Fruit fly (Drosophila melanogaster) whole organism, wandering third instar larva: ENCODE data around the gene Prp6.

Experiments
- CG9705 ChIP-seq: fragments of 200-800 bp; sonication (Bioruptor generic); optimal IDR thresholded peaks from 2 replicates; lab custom pipeline; 2018; ENCODE audit warnings: missing biosample characterization, mild to moderate bottlenecking, missing genetic modification characterization
- Jra ChIP-seq: sonication (Bioruptor generic); optimal IDR thresholded peaks from 2 replicates; lab custom pipeline; 2016; ENCODE audit warnings: missing biosample characterization, missing genetic modification characterization
- Myc ChIP-seq: fragments of >200 bp; optimal IDR thresholded peaks from 2 replicates; lab custom pipeline; 2017
- N ChIP-seq: fragments of >200 bp; optimal IDR thresholded peaks from 2 replicates; lab custom pipeline; 2018; ENCODE audit warnings: missing biosample characterization, missing external identifiers, missing genetic modification characterization
- br ChIP-seq: fragments of 200-800 bp; sonication (Bioruptor generic); optimal IDR thresholded peaks from 2 replicates; lab custom pipeline; 2016; ENCODE audit warnings: missing biosample characterization, missing genetic modification characterization
- dl ChIP-seq, 2 experiments: fragments of 175-275, 200-275 bp in 1 of 2; fragments of 200-275 bp in 1 of 2; sonication (Bioruptor generic); optimal IDR thresholded peaks; lab custom pipeline; 2018; ENCODE audit warnings: mild to moderate bottlenecking in 2 of 2, missing biosample characterization in 2 of 2, missing genetic modification characterization in 2 of 2, moderate library complexity in 2 of 2; ENCODE audit not compliant: partially characterized antibody in 2 of 2, insufficient read depth in 1 of 2
- dmrt93B ChIP-seq: fragments of 200-800 bp; sonication (Bioruptor generic); optimal IDR thresholded peaks from 2 replicates; lab custom pipeline; 2018; ENCODE audit warnings: missing biosample characterization, mild to moderate bottlenecking, missing genetic modification characterization
- ey ChIP-seq: fragments of 200-800 bp; sonication (Bioruptor generic); optimal IDR thresholded peaks from 2 replicates; lab custom pipeline; 2016; ENCODE audit warnings: missing biosample characterization, missing genetic modification characterization
- foxo ChIP-seq, 2 experiments: fragments of 200-800 bp; sonication (Bioruptor generic); optimal IDR thresholded peaks; 2 replicates in 1 of 2; 3 replicates in 1 of 2; lab custom pipeline; 2016 to 2017; ENCODE audit warnings: missing biosample characterization in 2 of 2, missing genetic modification characterization in 2 of 2
- jim ChIP-seq: fragments of 175-275, 200-325 bp; sonication (Bioruptor generic); optimal IDR thresholded peaks from 2 replicates; lab custom pipeline; 2016; ENCODE audit warnings: missing biosample characterization, mild to moderate bottlenecking, missing genetic modification characterization
- tai ChIP-seq: sonication (Bioruptor generic); optimal IDR thresholded peaks from 2 replicates; lab custom pipeline; 2016; ENCODE audit warnings: missing biosample characterization, missing genetic modification characterization

dm6 chr3L:18869035-18869826 lies 35.9 kb upstream of the Prp6 start, which contains the start of gene Grx1:
- TF ChIP-seq dl (GFP tag; optimal IDR thresholded peaks at IDR 0.05; lab: Kevin White, UChicago; ENCODE audit: insufficient read depth in 1 of 2, partially characterized antibody in 2 of 2), result no peak
- peak in 1 of 2 experiments; percentile 75 for TF ChIP-seq foxo (GFP tag; optimal IDR thresholded peaks at IDR 0.05; lab: Kevin White, UChicago)
- peak; percentile 25 for TF ChIP-seq br (GFP tag; lab: Kevin White, UChicago)
- TF ChIP-seq dmrt93B (GFP tag; lab: Kevin White, UChicago), result no peak
- no peak for TF ChIP-seq Myc (lab: Kevin White, UChicago)
- TF ChIP-seq N (GFP tag; lab: Kevin White, UChicago), result no peak
- no peak for TF ChIP-seq jim
- TF ChIP-seq ey, result peak; percentile 46
- peak; percentile 63 for TF ChIP-seq Jra (GFP tag; lab: Kevin White, UChicago)
- no peak for TF ChIP-seq tai (GFP tag; lab: Kevin White, UChicago)
- TF ChIP-seq CG9705 (GFP tag; lab: Kevin White, UChicago), result peak; percentile 24
